Worm (Caenorhabditis elegans) whole organism, early embryonic: ENCODE measurements around the gene asp-19.
"Not testable (repeated sequence)": the region's sequence is repeated elsewhere in the genome, so short reads cannot be mapped to it uniquely, and the experiment has no call there.

Experiments
- B0310.2 ChIP-seq: sonication (generic microtip); optimal IDR thresholded peaks from 2 replicates; lab custom pipeline; 2016; ENCODE audit warnings: mild to moderate bottlenecking, missing genetic modification characterization, missing compliant biosample characterization
- F13C5.2 ChIP-seq: sonication (generic microtip); optimal IDR thresholded peaks from 2 replicates; lab custom pipeline; 2017; ENCODE audit warnings: mild to moderate bottlenecking, missing genetic modification characterization, inconsistent platforms, missing compliant biosample characterization
- aly-1 ChIP-seq: sonication (generic microtip); optimal IDR thresholded peaks from 2 replicates; lab custom pipeline; 2016; ENCODE audit warnings: missing genetic modification characterization, missing compliant biosample characterization
- ama-1 ChIP-seq: fragments of 150-350 bp; optimal IDR thresholded peaks from 2 replicates; lab custom pipeline; 2014
- ceh-13 ChIP-seq: fragments of 200-800 bp; sonication (Bioruptor generic); optimal IDR thresholded peaks from 2 replicates; lab custom pipeline; 2018; ENCODE audit warnings: mild to moderate bottlenecking, missing genetic modification characterization, missing compliant biosample characterization
- ceh-36 ChIP-seq: sonication (generic microtip); optimal IDR thresholded peaks from 2 replicates; lab custom pipeline; 2016; ENCODE audit warnings: missing genetic modification characterization, inconsistent platforms, missing compliant biosample characterization
- ets-7 ChIP-seq: sonication (generic microtip); optimal IDR thresholded peaks from 2 replicates; lab custom pipeline; 2016; ENCODE audit warnings: missing genotype, missing genetic modification characterization, missing compliant biosample characterization
- flt-1 ChIP-seq: fragments of 200-800 bp; sonication (Bioruptor generic); IDR thresholded peaks from 2 replicates; pipeline ENCODE4 v1.3.6; 2022; ENCODE audit warnings: missing genetic modification characterization, missing compliant biosample characterization
- hmbx-1 ChIP-seq: sonication (generic microtip); optimal IDR thresholded peaks from 2 replicates; lab custom pipeline; 2016; ENCODE audit warnings: mild to moderate bottlenecking, missing genetic modification characterization, missing compliant biosample characterization
- hmg-4 ChIP-seq: fragments of 200-800 bp; sonication (Bioruptor generic); optimal IDR thresholded peaks from 2 replicates; lab custom pipeline; 2018; ENCODE audit warnings: mild to moderate bottlenecking, missing genetic modification characterization, missing compliant biosample characterization
- hnd-1 ChIP-seq: sonication (generic microtip); optimal IDR thresholded peaks from 2 replicates; lab custom pipeline; 2016; ENCODE audit warnings: missing genetic modification characterization, missing compliant biosample characterization
- pes-1 ChIP-seq: fragments of 200-800 bp; sonication (Bioruptor generic); IDR thresholded peaks from 2 replicates; pipeline ENCODE4 v1.3.6; 2022; ENCODE audit warnings: missing genetic modification reagents, missing genetic modification characterization, missing compliant biosample characterization
- scrt-1 ChIP-seq: fragments of 200-800 bp; sonication (Bioruptor generic); IDR thresholded peaks from 2 replicates; pipeline ENCODE4 v1.3.6; 2022; ENCODE audit warnings: missing genetic modification characterization, missing compliant biosample characterization
- sea-1 ChIP-seq: fragments of 200-800 bp; sonication (Bioruptor generic); conservative IDR thresholded peaks from 2 replicates; pipeline ENCODE4 v1.3.6; 2022; ENCODE audit warnings: missing genetic modification characterization, missing compliant biosample characterization
- tbx-11 ChIP-seq: fragments of 200-800 bp; sonication (Bioruptor generic); IDR thresholded peaks from 2 replicates; pipeline ENCODE4 v1.3.6; 2022; ENCODE audit warnings: missing genetic modification characterization, missing compliant biosample characterization
- tbx-37 ChIP-seq: fragments of 200-800 bp; sonication (Bioruptor generic); conservative IDR thresholded peaks from 2 replicates; pipeline ENCODE4 v1.3.6; 2022; ENCODE audit warnings: missing genetic modification reagents, missing genetic modification characterization, missing compliant biosample characterization
- tra-4 ChIP-seq: sonication (generic microtip); optimal IDR thresholded peaks from 2 replicates; lab custom pipeline; 2017; ENCODE audit warnings: missing genetic modification characterization, missing compliant biosample characterization

The asp-19 gene

ce11 chrV:18762044-18762443 lies 32.9 kb upstream of the asp-19 start, which contains the start of gene F11D11.22:
Gene F11D11.22, plus strand, starts transcription at chrV:18762344.
- TF ChIP-seq ets-7 (tag; lab: Kevin White, UChicago); aly-1 (tag; lab: Kevin White, UChicago); tbx-11 (GFP tag; lab: Robert Waterston, UW): not testable (repeated sequence)

DNA sequence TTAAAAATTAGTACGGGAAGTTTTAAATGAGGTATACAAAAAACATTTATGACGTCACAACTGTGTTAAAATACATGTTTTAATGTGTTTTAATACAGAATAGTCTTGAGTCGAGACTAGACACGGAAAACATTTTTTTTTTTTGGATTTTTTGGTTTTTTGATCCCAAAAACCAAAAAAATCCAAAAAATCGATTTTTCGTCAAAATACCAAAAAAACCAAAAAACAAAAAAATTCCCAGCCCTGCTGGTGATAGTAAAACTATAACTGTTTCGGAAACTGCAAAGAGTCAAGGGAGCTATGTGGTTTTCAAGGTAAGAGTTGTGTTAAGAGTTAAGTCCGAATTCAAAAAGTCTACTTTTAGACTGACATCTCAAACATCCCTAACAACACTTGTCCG lies 31.9 kb upstream of the asp-19 start, which contains the start of gene F11D11.4:
TSS of gene F11D11.4 (plus strand) at position 301 of the 400 bp plus-strand sequence.
- TF ChIP-seq F13C5.2, result no peak
- no peak for TF ChIP-seq hnd-1 (tag; lab: Kevin White, UChicago)

ce11 chrV:18760174-18760573 lies 31.0 kb upstream of the asp-19 start, which contains the start of gene F11D11.3:
Gene F11D11.3, minus strand, starts transcription at chrV:18760274.
- no peak for TF ChIP-seq hmg-4 (GFP tag; lab: Kevin White, UChicago)
- TF ChIP-seq tbx-11 (GFP tag; lab: Robert Waterston, UW), result no peak
- TF ChIP-seq ama-1 (lab: Kevin White, UChicago), result no peak
- no peak for TF ChIP-seq pes-1 (GFP tag; lab: Robert Waterston, UW)
- TF ChIP-seq ceh-36 (tag; lab: Kevin White, UChicago), result no peak
- TF ChIP-seq ceh-13 (GFP tag; lab: Kevin White, UChicago), result no peak
- no peak for TF ChIP-seq sea-1 (GFP tag; lab: Robert Waterston, UW)
- no peak for TF ChIP-seq tbx-37 (GFP tag; lab: Robert Waterston, UW)
- no peak for TF ChIP-seq tra-4 (tag; lab: Kevin White, UChicago)
- no peak for TF ChIP-seq hmbx-1 (tag; lab: Kevin White, UChicago)
- no peak for TF ChIP-seq B0310.2 (tag; lab: Kevin White, UChicago)
- TF ChIP-seq hnd-1 (tag; lab: Kevin White, UChicago), result no peak
- TF ChIP-seq ets-7 (tag; lab: Kevin White, UChicago), result no peak

DNA sequence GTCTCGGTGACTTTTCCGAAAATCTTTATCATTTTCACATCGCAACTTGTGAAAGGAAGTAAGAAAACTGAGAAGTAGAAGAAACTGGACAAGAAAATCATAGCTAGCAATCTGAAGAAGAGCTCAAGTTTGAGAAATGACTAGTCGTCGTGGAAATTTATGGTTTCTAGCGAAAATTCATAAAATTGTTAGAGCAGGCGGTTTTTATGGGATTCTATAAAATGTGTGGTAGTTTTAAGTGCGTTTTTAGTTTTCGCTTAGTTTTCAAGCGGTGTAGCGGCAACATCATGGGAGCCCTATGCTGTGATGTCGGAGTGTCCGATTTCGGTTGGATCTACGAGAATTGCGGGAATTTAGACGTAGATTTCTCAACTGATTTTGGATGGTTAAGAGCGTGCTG lies 25.2 kb upstream of the asp-19 start, which contains the start of gene clec-254:
TSS of gene clec-254 (minus strand) at position 101 of the 400 bp plus-strand sequence.
- TF ChIP-seq ets-7 (tag; lab: Kevin White, UChicago); pes-1 (GFP tag; lab: Robert Waterston, UW); sea-1 (GFP tag; lab: Robert Waterston, UW): not testable (repeated sequence)

- TF ChIP-seq hnd-1 (tag; lab: Kevin White, UChicago) (no peak), hmg-4 (GFP tag; lab: Kevin White, UChicago) (no peak), sea-1 (GFP tag; lab: Robert Waterston, UW) (no peak), flt-1 (GFP tag; lab: Robert Waterston, UW) (no peak), F13C5.2 (no peak), tbx-11 (GFP tag; lab: Robert Waterston, UW) (no peak), ama-1 (lab: Kevin White, UChicago) (no peak), ceh-36 (tag; lab: Kevin White, UChicago) (no peak), tbx-37 (GFP tag; lab: Robert Waterston, UW) (no peak), ceh-13 (GFP tag; lab: Kevin White, UChicago) (no peak), tra-4 (tag; lab: Kevin White, UChicago) (no peak), ets-7 (tag; lab: Kevin White, UChicago) (no peak), pes-1 (GFP tag; lab: Robert Waterston, UW) (no peak), hmbx-1 (tag; lab: Kevin White, UChicago) (no peak), scrt-1 (GFP tag; lab: Robert Waterston, UW) (no peak), aly-1 (tag; lab: Kevin White, UChicago) (no peak)
Observed at ce11 chrV:18753036-18753435, 23.9 kb upstream of the asp-19 start, which contains the start of gene F11D11.6. Gene F11D11.6, minus strand, starts transcription at chrV:18753136.

ce11 chrV:18750445-18750844 lies 21.3 kb upstream of the asp-19 start, which contains the start of the genes F11D11.21 and F11D11.12:
Gene F11D11.21, minus strand, starts transcription at chrV:18750545.
Gene F11D11.12, minus strand, starts transcription at chrV:18750682.
- no peak for TF ChIP-seq tbx-11 (GFP tag; lab: Robert Waterston, UW)
- no peak for TF ChIP-seq B0310.2 (tag; lab: Kevin White, UChicago)
- TF ChIP-seq tra-4 (tag; lab: Kevin White, UChicago), result no peak
- TF ChIP-seq hmg-4 (GFP tag; lab: Kevin White, UChicago), result no peak
- TF ChIP-seq ceh-13 (GFP tag; lab: Kevin White, UChicago), result no peak
- no peak for TF ChIP-seq hmbx-1 (tag; lab: Kevin White, UChicago)
- TF ChIP-seq aly-1 (tag; lab: Kevin White, UChicago), result no peak
- no peak for TF ChIP-seq scrt-1 (GFP tag; lab: Robert Waterston, UW)
- TF ChIP-seq ets-7 (tag; lab: Kevin White, UChicago), result no peak
- TF ChIP-seq pes-1 (GFP tag; lab: Robert Waterston, UW), result no peak
- no peak for TF ChIP-seq F13C5.2
- no peak for TF ChIP-seq ceh-36 (tag; lab: Kevin White, UChicago)
- no peak for TF ChIP-seq ama-1 (lab: Kevin White, UChicago)
- TF ChIP-seq tbx-37 (GFP tag; lab: Robert Waterston, UW), result no peak

DNA sequence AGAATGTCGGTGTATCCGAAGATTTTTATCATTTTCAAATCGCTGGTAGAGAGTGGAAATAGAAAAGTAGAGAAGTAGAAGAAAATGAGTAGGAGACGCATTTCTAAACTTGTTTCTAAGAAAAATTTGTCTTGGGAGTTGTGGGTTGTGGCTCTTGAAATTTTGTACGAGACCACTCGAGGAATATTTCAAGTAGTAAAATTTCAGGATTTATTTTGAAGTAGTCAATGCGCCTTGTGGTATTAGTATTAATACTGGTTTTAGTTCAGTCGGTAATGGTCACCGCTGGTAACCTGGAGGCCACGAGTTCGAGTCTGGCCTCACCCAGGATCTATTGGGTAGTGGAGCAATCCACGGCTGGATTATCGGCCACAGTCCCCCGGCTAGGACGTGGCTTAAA lies 19.6 kb upstream of the asp-19 start, which contains the start of gene clec-252:
TSS of gene clec-252 (minus strand) at position 101 of the 400 bp plus-strand sequence.
- no peak for TF ChIP-seq flt-1 (GFP tag; lab: Robert Waterston, UW)
- TF ChIP-seq tbx-37 (GFP tag; lab: Robert Waterston, UW), result no peak
- TF ChIP-seq sea-1 (GFP tag; lab: Robert Waterston, UW), result no peak
- TF ChIP-seq aly-1 (tag; lab: Kevin White, UChicago), result no peak
- no peak for TF ChIP-seq ets-7 (tag; lab: Kevin White, UChicago)
- TF ChIP-seq pes-1 (GFP tag; lab: Robert Waterston, UW), result no peak
- no peak for TF ChIP-seq ama-1 (lab: Kevin White, UChicago)
- TF ChIP-seq hnd-1 (tag; lab: Kevin White, UChicago), result no peak
